Fruit fly (Drosophila melanogaster): ENCODE results near the gene CG16711.

Gene CG16711

dm6 chr3L:9713383-9713827, 9.3 kb downstream of the CG16711 start, which contains the start of gene SH3PX1:
Gene SH3PX1, minus strand, starts transcription at chr3L:9713827.
- TF ChIP-seq CG17801 (GFP tag; optimal IDR thresholded peaks at IDR 0.05; ENCODE audit: partially characterized antibody), result no peak

- peak; percentile 66 for TF ChIP-seq CG17801 (GFP tag; optimal IDR thresholded peaks at IDR 0.05; ENCODE audit: partially characterized antibody)
These were observed 9.9 kb downstream of the CG16711 start, which contains the start of gene vsg for dm6 chr3L:9713828-9714536. Gene vsg, plus strand, starts transcription at chr3L:9714324.

- TF ChIP-seq CG17801 (GFP tag; optimal IDR thresholded peaks at IDR 0.05; ENCODE audit: partially characterized antibody), result no peak
These were observed 10.5 kb downstream of the CG16711 start for dm6 chr3L:9714537-9715144.

- TF ChIP-seq CG17801 (GFP tag; optimal IDR thresholded peaks at IDR 0.05; ENCODE audit: partially characterized antibody), result no peak
These were observed 12.5 kb downstream of the CG16711 start for dm6 chr3L:9716595-9716994.

- TF ChIP-seq CG17801 (GFP tag; optimal IDR thresholded peaks at IDR 0.05; ENCODE audit: partially characterized antibody), result no peak
These were observed 13.0 kb downstream of the CG16711 start for dm6 chr3L:9717101-9717500.

- TF ChIP-seq CG17801 (GFP tag; optimal IDR thresholded peaks at IDR 0.05; ENCODE audit: partially characterized antibody), result no peak
These were observed 13.7 kb downstream of the CG16711 start for dm6 chr3L:9717839-9718238.

dm6 chr3L:9718929-9719328, 14.8 kb downstream of the CG16711 start, which contains the start of the genes CG18178 and CG14174:
Gene CG18178, minus strand, starts transcription at chr3L:9719144.
Gene CG14174, plus strand, starts transcription at chr3L:9719328.
- peak; percentile 78 for TF ChIP-seq CG17801 (GFP tag; optimal IDR thresholded peaks at IDR 0.05; ENCODE audit: partially characterized antibody)

- TF ChIP-seq CG17801 (GFP tag; optimal IDR thresholded peaks at IDR 0.05; ENCODE audit: partially characterized antibody), result no peak
These were observed 16.0 kb downstream of the CG16711 start for dm6 chr3L:9720102-9720501.

dm6 chr3L:9723108-9723507, 19.0 kb downstream of the CG16711 start, which contains the start of the genes nbs and defl:
Gene nbs, minus strand, starts transcription at chr3L:9723194.
Gene defl, plus strand, starts transcription at chr3L:9723423.
- TF ChIP-seq CG17801 (GFP tag; optimal IDR thresholded peaks at IDR 0.05; ENCODE audit: partially characterized antibody), result peak; percentile 63

dm6 chr3L:9726707-9727106, 22.6 kb downstream of the CG16711 start, which contains the start of gene Naa60:
Gene Naa60, plus strand, starts transcription at chr3L:9726895.
- peak; percentile 28 for TF ChIP-seq CG17801 (GFP tag; optimal IDR thresholded peaks at IDR 0.05; ENCODE audit: partially characterized antibody)

- TF ChIP-seq CG17801 (GFP tag; optimal IDR thresholded peaks at IDR 0.05; ENCODE audit: partially characterized antibody), result no peak
These were observed 25.8 kb downstream of the CG16711 start, which contains the start of gene ATPsynB for dm6 chr3L:9729795-9730421. Gene ATPsynB, plus strand, starts transcription at chr3L:9729999.

dm6 chr3L:9733563-9733962, 29.4 kb downstream of the CG16711 start, which contains the start of gene CG6749:
Gene CG6749, minus strand, starts transcription at chr3L:9733807.
- TF ChIP-seq CG17801 (GFP tag; optimal IDR thresholded peaks at IDR 0.05; ENCODE audit: partially characterized antibody), result no peak

dm6 chr3L:9739629-9740028, 35.5 kb downstream of the CG16711 start:
- TF ChIP-seq CG17801 (GFP tag; optimal IDR thresholded peaks at IDR 0.05; ENCODE audit: partially characterized antibody), result no peak

- no peak for TF ChIP-seq CG17801 (GFP tag; optimal IDR thresholded peaks at IDR 0.05; ENCODE audit: partially characterized antibody)
These were observed 38.2 kb downstream of the CG16711 start for dm6 chr3L:9742342-9742741.

dm6 chr3L:9744060-9744549, 40.0 kb downstream of the CG16711 start:
- peak; percentile 89 for TF ChIP-seq CG17801 (GFP tag; optimal IDR thresholded peaks at IDR 0.05; ENCODE audit: partially characterized antibody)

Data from ovary, adult (tissue).